Worm (Caenorhabditis elegans) whole organism, midembryonic: Measurements from ENCODE around the gene smg-3.
"Not testable (repeated sequence)": the region's sequence is repeated elsewhere in the genome, so short reads cannot be mapped to it uniquely, and the experiment has no call there.

Experiments
- T22C8.4 ChIP-seq: fragments of 200-800 bp; sonication (Bioruptor generic); IDR thresholded peaks from 2 replicates; pipeline ENCODE4 v1.3.6; 2022; ENCODE audit warnings: missing genetic modification characterization, missing compliant biosample characterization
- cog-1 ChIP-seq: sonication (generic microtip); optimal IDR thresholded peaks from 2 replicates; lab custom pipeline; 2016; ENCODE audit warnings: missing genetic modification characterization, missing compliant biosample characterization
- flt-1 ChIP-seq: fragments of 200-800 bp; sonication (Bioruptor generic); IDR thresholded peaks from 2 replicates; pipeline ENCODE4 v1.3.6; 2022; ENCODE audit warnings: missing genetic modification characterization, missing compliant biosample characterization
- klf-2 ChIP-seq: fragments of 200-800 bp; sonication (Bioruptor generic); conservative IDR thresholded peaks from 2 replicates; pipeline ENCODE4 v1.3.6; 2022; ENCODE audit warnings: missing genetic modification reagents, missing genetic modification characterization, missing compliant biosample characterization
- med-1 ChIP-seq: sonication (generic microtip); optimal IDR thresholded peaks from 2 replicates; lab custom pipeline; 2017; ENCODE audit warnings: missing genetic modification characterization, mild to moderate bottlenecking, missing compliant biosample characterization, antibody characterized with exemption, missing genetic modification reagents; ENCODE audit not compliant: insufficient read depth
- ref-1 ChIP-seq: fragments of 200-800 bp; sonication (Bioruptor generic); conservative IDR thresholded peaks from 2 replicates; pipeline ENCODE4 v1.3.6; 2022; ENCODE audit warnings: missing genetic modification reagents, missing genetic modification characterization, missing compliant biosample characterization
- tab-1 ChIP-seq: fragments of 200-800 bp; sonication (Bioruptor generic); IDR thresholded peaks from 2 replicates; pipeline ENCODE4 v1.3.6; 2022; ENCODE audit warnings: missing genetic modification characterization, missing compliant biosample characterization
- ztf-23 ChIP-seq: fragments of 200-800 bp; sonication (Bioruptor generic); IDR thresholded peaks from 2 replicates; pipeline ENCODE4 v1.3.6; 2022; ENCODE audit warnings: missing genetic modification reagents, missing genetic modification characterization, missing compliant biosample characterization
- ztf-29 ChIP-seq: fragments of 200-800 bp; sonication (Bioruptor generic); IDR thresholded peaks from 2 replicates; pipeline ENCODE4 v1.3.6; 2022; ENCODE audit warnings: missing genetic modification reagents, missing genetic modification characterization, missing compliant biosample characterization

smg-3 gene

DNA sequence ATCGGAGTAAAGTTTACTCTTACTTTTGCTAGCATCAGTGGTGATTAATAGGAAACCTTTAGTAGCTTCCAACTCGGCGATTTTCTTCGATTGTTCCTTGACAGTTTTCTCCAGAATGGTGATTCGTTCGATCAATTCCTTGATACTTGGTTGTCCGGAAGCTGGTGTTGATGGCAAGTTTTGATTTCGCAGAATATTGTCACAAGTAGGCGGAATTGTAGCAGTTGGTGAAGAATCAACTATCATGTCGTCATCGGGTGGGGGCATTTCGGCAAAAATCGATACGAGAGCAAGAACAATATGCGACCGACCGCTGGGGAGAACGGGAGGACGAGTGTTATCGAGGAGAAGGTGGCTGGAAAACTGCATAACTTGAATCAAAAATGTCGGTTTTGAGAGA, 25.7 kb downstream of the smg-3 start, which contains the start of gene Y73B6BL.289:
Gene Y73B6BL.289, plus strand, starts transcription at position 301 of the 400 bp plus-strand sequence.
- not testable (repeated sequence) for TF ChIP-seq klf-2, flt-1, ztf-23 (GFP tag; lab: Robert Waterston, UW)

DNA sequence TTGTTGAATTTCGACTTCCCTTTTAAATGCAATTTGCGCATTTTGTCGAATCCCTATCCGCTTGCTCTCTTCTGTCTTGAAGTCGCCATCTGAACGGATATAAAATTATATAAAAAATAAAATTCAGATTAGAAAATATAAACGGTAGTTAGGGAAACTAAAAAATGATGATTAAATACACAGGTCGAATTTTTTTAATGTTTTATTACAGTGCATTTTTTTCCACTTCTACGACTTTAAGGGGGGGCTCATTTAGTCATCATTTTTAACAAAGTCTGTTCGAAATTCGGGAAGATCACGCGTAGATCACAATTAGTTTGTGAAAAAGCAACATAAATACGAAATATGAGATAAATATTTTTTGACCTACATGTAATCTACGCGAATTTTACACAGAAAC, 30.0 kb downstream of the smg-3 start, which contains the start of gene Y73B6BL.14:
Gene Y73B6BL.14, minus strand, starts transcription at position 101 of the 400 bp plus-strand sequence.
- TF ChIP-seq klf-2 (GFP tag; lab: Robert Waterston, UW) (no peak), ref-1 (GFP tag; lab: Robert Waterston, UW) (no peak), med-1 (GFP tag; lab: Kevin White, UChicago) (no peak), tab-1 (GFP tag; lab: Robert Waterston, UW) (no peak), ztf-29 (GFP tag; lab: Robert Waterston, UW) (no peak), ztf-23 (GFP tag; lab: Robert Waterston, UW) (no peak), T22C8.4 (GFP tag; lab: Robert Waterston, UW) (no peak), cog-1 (no peak), flt-1 (GFP tag; lab: Robert Waterston, UW) (no peak)

DNA sequence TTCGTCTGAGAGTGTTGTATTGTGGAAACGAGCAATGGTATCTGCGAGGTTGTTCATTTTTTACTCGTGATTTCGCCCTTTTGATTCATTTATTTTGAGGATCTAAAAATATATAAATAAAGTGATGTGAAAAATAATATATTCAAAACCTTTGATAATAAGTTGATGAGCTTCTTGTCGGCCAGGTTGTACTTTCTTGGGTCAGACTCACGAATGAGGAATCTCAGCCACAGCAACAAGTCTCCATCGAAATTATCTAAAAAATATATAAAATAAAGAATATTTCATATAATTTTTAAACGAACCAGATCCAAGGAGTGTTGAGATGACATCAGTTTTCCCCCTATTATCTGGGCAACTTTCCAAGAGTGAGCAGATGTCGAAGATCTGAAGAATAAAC, 30.5 kb downstream of the smg-3 start, which contains the start of gene Y73B6BL.288:
Gene Y73B6BL.288, minus strand, starts transcription at position 101 of the 400 bp plus-strand sequence.
- TF ChIP-seq tab-1 (GFP tag; lab: Robert Waterston, UW) (no peak), ztf-23 (GFP tag; lab: Robert Waterston, UW) (no peak), flt-1 (GFP tag; lab: Robert Waterston, UW) (no peak), ref-1 (GFP tag; lab: Robert Waterston, UW) (no peak), klf-2 (GFP tag; lab: Robert Waterston, UW) (no peak), cog-1 (no peak), T22C8.4 (GFP tag; lab: Robert Waterston, UW) (no peak), ztf-29 (GFP tag; lab: Robert Waterston, UW) (no peak), med-1 (GFP tag; lab: Kevin White, UChicago) (no peak)

- TF ChIP-seq ztf-29 (GFP tag; lab: Robert Waterston, UW) (no peak), cog-1 (no peak), T22C8.4 (GFP tag; lab: Robert Waterston, UW) (no peak)
These were observed 35.5 kb downstream of the smg-3 start, which contains the start of gene ipla-6 for ce11 chrIV:6337353-6337752. Gene ipla-6, plus strand, starts transcription at chrIV:6337653.

DNA sequence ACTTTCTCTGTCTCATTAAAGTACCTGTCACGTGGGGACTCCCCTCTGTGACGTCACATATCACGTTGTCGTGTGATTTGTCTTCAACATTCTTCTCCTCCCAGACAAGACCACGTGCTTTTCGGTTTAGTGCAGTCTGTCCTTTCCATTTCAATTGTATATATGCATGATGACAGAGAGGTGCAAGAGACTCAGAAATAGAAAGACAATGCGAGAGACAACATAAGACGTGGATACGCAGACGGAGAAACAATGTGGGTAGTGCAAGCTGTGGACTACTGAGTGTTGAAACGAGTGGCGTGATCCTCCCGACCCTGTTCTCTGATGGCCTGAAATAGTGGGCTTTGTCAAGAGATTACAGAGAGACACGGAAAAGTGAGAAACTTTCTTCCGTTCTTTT, 36.1 kb downstream of the smg-3 start:
- TF ChIP-seq flt-1 (GFP tag; lab: Robert Waterston, UW) (0 out of 2 replicates have a peak, but pooled peaks have one; percentile 50), ztf-29 (GFP tag; lab: Robert Waterston, UW) (no peak), T22C8.4 (GFP tag; lab: Robert Waterston, UW) (no peak), cog-1 (peak; percentile 44)

DNA sequence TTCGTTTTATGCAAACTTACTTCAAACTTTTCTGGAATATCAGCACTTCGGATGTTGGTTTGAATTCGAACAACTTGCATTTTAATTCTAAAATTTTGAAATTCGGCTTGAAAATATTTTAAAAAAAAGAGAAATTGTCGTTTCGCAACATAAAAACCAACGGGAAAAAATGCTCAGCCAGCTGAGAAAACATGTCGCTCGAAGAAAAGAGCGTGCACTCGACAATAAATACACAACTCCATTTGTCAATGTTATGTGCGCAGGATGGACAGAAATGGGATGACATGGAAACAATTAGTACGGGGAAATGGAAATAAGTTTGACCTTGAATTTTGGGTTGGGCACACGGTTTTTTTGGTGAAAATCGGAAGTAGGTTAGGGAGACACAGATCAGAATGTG, 37.0 kb downstream of the smg-3 start, which contains the start of gene mif-4:
Gene mif-4, minus strand, starts transcription at position 87 of the 400 bp plus-strand sequence.
- TF ChIP-seq flt-1 (GFP tag; lab: Robert Waterston, UW) (0 out of 2 replicates have a peak, but pooled peaks have one; percentile 40), ref-1 (GFP tag; lab: Robert Waterston, UW) (no peak)

DNA sequence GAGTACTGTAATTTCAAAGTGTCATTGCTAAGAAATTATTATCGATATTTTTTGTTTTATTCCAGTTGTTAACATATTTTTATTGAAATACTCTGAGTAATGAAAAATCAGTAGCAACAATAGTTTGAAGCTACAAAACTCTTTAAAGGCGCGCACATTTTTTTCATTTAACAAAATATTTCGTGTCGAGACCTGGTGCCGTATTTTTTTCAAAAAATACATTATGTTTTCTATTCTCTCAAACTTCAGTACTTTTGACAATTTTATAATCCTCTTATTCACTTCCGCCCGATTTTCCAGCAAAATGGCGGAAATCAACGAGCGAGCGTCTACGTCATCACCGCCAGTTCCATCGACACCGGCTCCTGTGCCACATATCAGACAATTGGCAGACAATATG, 39.0 kb downstream of the smg-3 start, which contains the start of gene blos-2:
Gene blos-2, plus strand, starts transcription at position 301 of the 400 bp plus-strand sequence.
- no peak for TF ChIP-seq klf-2 (GFP tag; lab: Robert Waterston, UW)
- TF ChIP-seq cog-1, result no peak
- no peak for TF ChIP-seq ztf-29 (GFP tag; lab: Robert Waterston, UW)
- TF ChIP-seq T22C8.4 (GFP tag; lab: Robert Waterston, UW), result no peak
- TF ChIP-seq tab-1 (GFP tag; lab: Robert Waterston, UW), result no peak
- no peak for TF ChIP-seq ref-1 (GFP tag; lab: Robert Waterston, UW)
- TF ChIP-seq med-1 (GFP tag; lab: Kevin White, UChicago), result no peak

DNA sequence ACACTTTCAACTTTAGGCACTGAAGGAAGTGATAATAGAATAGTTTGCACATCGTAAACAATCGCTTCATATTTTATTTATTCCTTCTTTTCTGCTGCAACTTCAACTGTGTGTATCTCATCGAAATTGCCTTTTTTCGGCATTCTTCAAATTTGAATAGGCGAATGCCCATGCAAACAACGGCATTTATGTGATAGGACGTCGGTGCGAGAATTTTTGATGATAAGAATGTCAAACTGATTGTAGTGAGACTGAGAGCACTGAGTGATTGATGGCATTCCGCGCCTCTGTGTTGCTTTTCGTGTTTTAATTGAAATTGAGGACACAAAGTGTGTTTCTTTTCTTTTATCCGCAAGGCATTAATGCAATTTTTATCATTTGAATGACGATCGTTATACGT, 42.1 kb downstream of the smg-3 start:
- no peak for TF ChIP-seq ztf-23 (GFP tag; lab: Robert Waterston, UW)
- no peak for TF ChIP-seq ztf-29 (GFP tag; lab: Robert Waterston, UW)
- no peak for TF ChIP-seq klf-2 (GFP tag; lab: Robert Waterston, UW)
- TF ChIP-seq med-1 (GFP tag; lab: Kevin White, UChicago), result no peak
- TF ChIP-seq tab-1 (GFP tag; lab: Robert Waterston, UW), result no peak
- no peak for TF ChIP-seq T22C8.4 (GFP tag; lab: Robert Waterston, UW)
- no peak for TF ChIP-seq cog-1
- no peak for TF ChIP-seq ref-1 (GFP tag; lab: Robert Waterston, UW)
- no peak for TF ChIP-seq flt-1 (GFP tag; lab: Robert Waterston, UW)

- no peak for TF ChIP-seq ztf-23 (GFP tag; lab: Robert Waterston, UW)
- no peak for TF ChIP-seq ref-1 (GFP tag; lab: Robert Waterston, UW)
- TF ChIP-seq med-1 (GFP tag; lab: Kevin White, UChicago), result no peak
- TF ChIP-seq cog-1, result no peak
- TF ChIP-seq ztf-29 (GFP tag; lab: Robert Waterston, UW), result no peak
- no peak for TF ChIP-seq T22C8.4 (GFP tag; lab: Robert Waterston, UW)
- no peak for TF ChIP-seq klf-2 (GFP tag; lab: Robert Waterston, UW)
- no peak for TF ChIP-seq tab-1 (GFP tag; lab: Robert Waterston, UW)
- no peak for TF ChIP-seq flt-1 (GFP tag; lab: Robert Waterston, UW)
These were observed 43.6 kb downstream of the smg-3 start, which contains the start of gene seu-1 for ce11 chrIV:6329339-6329738. Gene seu-1, plus strand, starts transcription at chrIV:6329639.

- TF ChIP-seq ref-1 (GFP tag; lab: Robert Waterston, UW), result no peak
- no peak for TF ChIP-seq med-1 (GFP tag; lab: Kevin White, UChicago)
- TF ChIP-seq ztf-23 (GFP tag; lab: Robert Waterston, UW), result no peak
These were observed 44.7 kb downstream of the smg-3 start for ce11 chrIV:6328198-6328597.
